Fruit fly (Drosophila melanogaster): ENCODE measurements around the gene CG7394.

- TF ChIP-seq CG17806 (tag; optimal IDR thresholded peaks at IDR 0.05) (no peak), EcR (GFP tag; optimal IDR thresholded peaks at IDR 0.05) (no peak), CG10348 (GFP tag; IDR thresholded peaks at IDR 0.05) (no peak), CG13204 (GFP tag; optimal IDR thresholded peaks at IDR 0.05) (no peak), CG14655 (GFP tag; optimal IDR thresholded peaks at IDR 0.05) (no peak), CG12605 (GFP tag; IDR thresholded peaks at IDR 0.05) (no peak), CG34367 (tag; optimal IDR thresholded peaks at IDR 0.05) (no peak), CG8159 (tag; optimal IDR thresholded peaks at IDR 0.05) (no peak), Ets98B (GFP tag; IDR thresholded peaks at IDR 0.05) (no peak), rn (GFP tag; IDR thresholded peaks at IDR 0.05) (no peak), CG9948 (tag; optimal IDR thresholded peaks at IDR 0.05) (no peak), fd96Ca (GFP tag; IDR thresholded peaks at IDR 0.05) (no peak)
Observed at dm6 chr3L:11548009-11548408, 13.8 kb upstream of the CG7394 start.
